Fruit fly (Drosophila melanogaster) whole organism, embryonic: ENCODE data around the gene Ykt6.

ENCODE experiments used
- Ada2b ChIP-seq: fragments of 200-800 bp; sonication (Bioruptor generic); IDR thresholded peaks from 2 replicates; pipeline ENCODE4 v1.3.6; 2022; ENCODE audit warnings: missing biosample characterization, missing genetic modification characterization
- BEAF-32 ChIP-seq: fragments of 200-800 bp; sonication (Bioruptor generic); optimal IDR thresholded peaks from 3 replicates; lab custom pipeline; 2017; ENCODE audit warnings: missing biosample characterization, missing genetic modification characterization, mild to moderate bottlenecking, moderate library complexity, missing genetic modification reagents
- Bdp1 ChIP-seq: fragments of 200-800 bp; sonication (Bioruptor generic); optimal IDR thresholded peaks from 3 replicates; lab custom pipeline; 2016; ENCODE audit warnings: missing biosample characterization, missing genetic modification characterization
- CG10366 ChIP-seq: fragments of 200-800 bp; sonication (Bioruptor generic); IDR thresholded peaks from 2 replicates; pipeline ENCODE4 v1.3.6; 2022; ENCODE audit warnings: missing biosample characterization, missing genetic modification characterization
- CG10431 ChIP-seq: fragments of 200-800 bp; sonication (Bioruptor generic); optimal IDR thresholded peaks from 3 replicates; lab custom pipeline; 2018; ENCODE audit warnings: missing biosample characterization, mild to moderate bottlenecking, missing genetic modification characterization
- CG12071 ChIP-seq: fragments of 200-800 bp; sonication (Bioruptor generic); optimal IDR thresholded peaks from 3 replicates; lab custom pipeline; 2018; ENCODE audit warnings: missing biosample characterization, mild to moderate bottlenecking, missing genetic modification characterization
- CG13123 ChIP-seq: fragments of 200-800 bp; sonication (Bioruptor generic); optimal IDR thresholded peaks from 2 replicates; lab custom pipeline; 2016; ENCODE audit warnings: missing biosample characterization, missing genetic modification characterization
- CG13296 ChIP-seq: fragments of 200-800 bp; sonication (Bioruptor generic); optimal IDR thresholded peaks from 3 replicates; lab custom pipeline; 2018; ENCODE audit warnings: missing biosample characterization, mild to moderate bottlenecking, missing genetic modification characterization
- CG13775 ChIP-seq: fragments of 200-800 bp; sonication (Bioruptor generic); optimal IDR thresholded peaks from 3 replicates; lab custom pipeline; 2017; ENCODE audit warnings: missing biosample characterization, mild to moderate bottlenecking, missing genetic modification characterization
- CG14667 ChIP-seq: fragments of 200-800 bp; sonication (Bioruptor generic); IDR thresholded peaks from 2 replicates; pipeline ENCODE4 v1.3.6; 2022; ENCODE audit warnings: missing biosample characterization, missing genetic modification characterization
- CG14860 ChIP-seq: fragments of 200-800 bp; sonication (Bioruptor generic); IDR thresholded peaks from 3 replicates; pipeline ENCODE4 v1.3.6; 2022; ENCODE audit warnings: missing biosample characterization, missing genetic modification characterization; ENCODE audit not compliant: partially characterized antibody
- CG14965 ChIP-seq: fragments of 200-800 bp; sonication (Bioruptor generic); optimal IDR thresholded peaks from 2 replicates; lab custom pipeline; 2016; ENCODE audit warnings: missing biosample characterization, missing genetic modification characterization, borderline replicate concordance
- CG15269 ChIP-seq: fragments of 200-800 bp; sonication (Bioruptor generic); optimal IDR thresholded peaks from 2 replicates; lab custom pipeline; 2018; ENCODE audit warnings: missing biosample characterization, mild to moderate bottlenecking, missing genetic modification characterization, moderate library complexity
- CG15514 ChIP-seq: fragments of 200-800 bp; sonication (Bioruptor generic); optimal IDR thresholded peaks from 3 replicates; lab custom pipeline; 2017; ENCODE audit warnings: missing biosample characterization, missing genetic modification characterization, mild to moderate bottlenecking, moderate library complexity, missing genetic modification reagents
- CG15601 ChIP-seq: fragments of 200-800 bp; sonication (Bioruptor generic); optimal IDR thresholded peaks from 3 replicates; lab custom pipeline; 2019; ENCODE audit warnings: missing biosample characterization, mild to moderate bottlenecking, missing genetic modification characterization, moderate library complexity
- CG18011 ChIP-seq: fragments of 200-800 bp; sonication (Bioruptor generic); optimal IDR thresholded peaks from 2 replicates; lab custom pipeline; 2017; ENCODE audit warnings: missing biosample characterization, missing genetic modification characterization, mild to moderate bottlenecking, moderate library complexity, missing genotype
- CG18599 ChIP-seq: fragments of 200-800 bp; sonication (Bioruptor generic); optimal IDR thresholded peaks from 3 replicates; lab custom pipeline; 2017; ENCODE audit warnings: missing biosample characterization, missing genetic modification characterization, mild to moderate bottlenecking, moderate library complexity, missing genetic modification reagents
- CG2712 ChIP-seq: fragments of 200-800 bp; optimal IDR thresholded peaks from 3 replicates; lab custom pipeline; 2019; ENCODE audit warnings: missing biosample characterization, mild to moderate bottlenecking, missing genetic modification characterization, moderate library complexity
- CG30403 ChIP-seq: fragments of 200-800 bp; sonication (Bioruptor generic); optimal IDR thresholded peaks from 3 replicates; lab custom pipeline; 2016; ENCODE audit warnings: missing biosample characterization, missing genetic modification characterization
- CG33557 ChIP-seq: fragments of 200-800 bp; sonication (Bioruptor generic); optimal IDR thresholded peaks from 2 replicates; lab custom pipeline; 2019; ENCODE audit warnings: missing biosample characterization, mild to moderate bottlenecking, missing genetic modification characterization, moderate library complexity
- CG4282 ChIP-seq: fragments of 200-800 bp; sonication (Bioruptor generic); optimal IDR thresholded peaks from 2 replicates; lab custom pipeline; 2016; ENCODE audit warnings: missing biosample characterization, missing genetic modification characterization
- CG5953 ChIP-seq: fragments of 200-800 bp; sonication (Bioruptor generic); IDR thresholded peaks from 2 replicates; pipeline ENCODE4 v1.3.6; 2022; ENCODE audit warnings: missing biosample characterization, missing genetic modification characterization
- Chrac-16 ChIP-seq: fragments of 200-800 bp; sonication (Bioruptor generic); optimal IDR thresholded peaks from 3 replicates; lab custom pipeline; 2016; ENCODE audit warnings: missing biosample characterization, missing genetic modification characterization
- D19B ChIP-seq: fragments of 200-800 bp; sonication (Bioruptor generic); optimal IDR thresholded peaks from 2 replicates; lab custom pipeline; 2017; ENCODE audit warnings: missing biosample characterization, mild to moderate bottlenecking, missing genetic modification characterization
- Doc3 ChIP-seq: fragments of 200-800 bp; sonication (Bioruptor generic); IDR thresholded peaks from 3 replicates; pipeline ENCODE4 v1.3.6; 2022; ENCODE audit warnings: missing biosample characterization, missing genetic modification characterization; ENCODE audit not compliant: partially characterized antibody
- HLH4C ChIP-seq: fragments of 200-800 bp; sonication (Bioruptor generic); IDR thresholded peaks from 3 replicates; pipeline ENCODE4 v1.3.6; 2022; ENCODE audit warnings: missing biosample characterization, missing genetic modification characterization; ENCODE audit not compliant: partially characterized antibody
- Hmx ChIP-seq: fragments of 200-800 bp; sonication (Bioruptor generic); optimal IDR thresholded peaks from 2 replicates; lab custom pipeline; 2016; ENCODE audit warnings: missing biosample characterization, missing genetic modification characterization
- Hr39 ChIP-seq: fragments of >200 bp; optimal IDR thresholded peaks from 2 replicates; lab custom pipeline; 2017
- Hr51 ChIP-seq, 2 experiments: fragments of 200-800 bp; sonication (Bioruptor generic); optimal IDR thresholded peaks; 2 replicates in 1 of 2; 3 replicates in 1 of 2; lab custom pipeline; 2016 to 2018; ENCODE audit warnings: missing biosample characterization in 2 of 2, missing genetic modification characterization in 2 of 2, mild to moderate bottlenecking in 1 of 2, moderate library complexity in 1 of 2
- NC2β ChIP-seq: fragments of 200-800 bp; sonication (Bioruptor generic); optimal IDR thresholded peaks from 2 replicates; lab custom pipeline; 2016; ENCODE audit warnings: missing biosample characterization, missing genetic modification characterization
- Taf1 ChIP-seq: fragments of 200-800 bp; sonication (Bioruptor generic); IDR thresholded peaks from 2 replicates; pipeline ENCODE4 v1.3.6; 2022; ENCODE audit warnings: missing biosample characterization, missing genetic modification characterization
- abd-A ChIP-seq: fragments of 200-800 bp; sonication (Bioruptor generic); optimal IDR thresholded peaks from 3 replicates; lab custom pipeline; 2019; ENCODE audit warnings: missing biosample characterization, mild to moderate bottlenecking, missing genetic modification characterization, moderate library complexity
- ato ChIP-seq: fragments of 200-800 bp; sonication (Bioruptor generic); IDR thresholded peaks from 2 replicates; pipeline ENCODE4 v1.3.6; 2022; ENCODE audit warnings: missing biosample characterization, missing genetic modification characterization; ENCODE audit not compliant: partially characterized antibody
- bigmax ChIP-seq: fragments of 200-800 bp; sonication (Bioruptor generic); optimal IDR thresholded peaks from 2 replicates; lab custom pipeline; 2018; ENCODE audit warnings: missing biosample characterization, mild to moderate bottlenecking, missing genetic modification characterization
- bowl ChIP-seq: fragments of 200-800 bp; sonication (Bioruptor generic); IDR thresholded peaks from 2 replicates; pipeline ENCODE4 v1.3.6; 2022; ENCODE audit warnings: missing biosample characterization, missing genetic modification characterization
- btn ChIP-seq: fragments of 200-800 bp; sonication (Bioruptor generic); optimal IDR thresholded peaks from 2 replicates; lab custom pipeline; 2016; ENCODE audit warnings: missing biosample characterization, missing genetic modification characterization
- cg ChIP-seq: fragments of 200-800 bp; sonication (Bioruptor generic); optimal IDR thresholded peaks from 3 replicates; lab custom pipeline; 2019; ENCODE audit warnings: missing biosample characterization, mild to moderate bottlenecking, missing genetic modification characterization, moderate library complexity
- chm ChIP-seq: fragments of 200-800 bp; sonication (Bioruptor generic); IDR thresholded peaks from 2 replicates; pipeline ENCODE4 v1.3.6; 2022; ENCODE audit warnings: missing biosample characterization, missing genetic modification characterization
- crp ChIP-seq, 2 experiments: fragments of 200-800 bp; sonication (Bioruptor generic); optimal IDR thresholded peaks; 2 replicates in 1 of 2; 3 replicates in 1 of 2; lab custom pipeline; 2017; ENCODE audit warnings: missing biosample characterization in 2 of 2, missing genetic modification characterization in 2 of 2, mild to moderate bottlenecking in 1 of 2, moderate library complexity in 1 of 2
- gfzf ChIP-seq: fragments of 200-800 bp; sonication (Bioruptor generic); optimal IDR thresholded peaks from 2 replicates; lab custom pipeline; 2016; ENCODE audit warnings: missing biosample characterization, mild to moderate bottlenecking, missing genetic modification characterization, moderate library complexity
- hbn ChIP-seq: fragments of 200-800 bp; sonication (Bioruptor generic); IDR thresholded peaks from 2 replicates; pipeline ENCODE4 v1.3.6; 2022; ENCODE audit warnings: missing biosample characterization, missing genetic modification characterization; ENCODE audit not compliant: partially characterized antibody
- org-1 ChIP-seq: fragments of 200-800 bp; sonication (Bioruptor generic); optimal IDR thresholded peaks from 2 replicates; lab custom pipeline; 2017; ENCODE audit warnings: missing biosample characterization, missing genetic modification characterization
- pho ChIP-seq: fragments of 200-800 bp; sonication (Bioruptor generic); optimal IDR thresholded peaks from 2 replicates; lab custom pipeline; 2016; ENCODE audit warnings: missing biosample characterization, missing genetic modification characterization
- ro ChIP-seq: fragments of 200-800 bp; sonication (Bioruptor generic); IDR thresholded peaks from 2 replicates; pipeline ENCODE4 v1.3.6; 2022; ENCODE audit warnings: missing biosample characterization, missing genetic modification characterization
- sima ChIP-seq: fragments of 200-800 bp; sonication (Bioruptor generic); optimal IDR thresholded peaks from 2 replicates; lab custom pipeline; 2016; ENCODE audit warnings: missing biosample characterization, missing genetic modification characterization
- sna ChIP-seq: fragments of 200-800 bp; sonication (Bioruptor generic); IDR thresholded peaks from 2 replicates; pipeline ENCODE4 v1.3.6; 2022; ENCODE audit warnings: missing biosample characterization, missing genetic modification characterization; ENCODE audit not compliant: partially characterized antibody
- sqz ChIP-seq: fragments of 200-800 bp; sonication (Bioruptor generic); optimal IDR thresholded peaks from 3 replicates; lab custom pipeline; 2018; ENCODE audit warnings: missing biosample characterization, mild to moderate bottlenecking, missing genetic modification characterization
- sug ChIP-seq: fragments of 200-800 bp; optimal IDR thresholded peaks from 2 replicates; lab custom pipeline; 2019; ENCODE audit warnings: missing biosample characterization, mild to moderate bottlenecking, missing genetic modification characterization, moderate library complexity
- tup ChIP-seq: fragments of 200-800 bp; sonication (Bioruptor generic); optimal IDR thresholded peaks from 2 replicates; lab custom pipeline; 2016; ENCODE audit warnings: missing biosample characterization, mild to moderate bottlenecking, missing genetic modification characterization, moderate library complexity
- unpg ChIP-seq: fragments of 200-800 bp; sonication (Bioruptor generic); optimal IDR thresholded peaks from 3 replicates; lab custom pipeline; 2018; ENCODE audit warnings: missing biosample characterization, mild to moderate bottlenecking, missing genetic modification characterization, moderate library complexity

The Ykt6 gene

DNA sequence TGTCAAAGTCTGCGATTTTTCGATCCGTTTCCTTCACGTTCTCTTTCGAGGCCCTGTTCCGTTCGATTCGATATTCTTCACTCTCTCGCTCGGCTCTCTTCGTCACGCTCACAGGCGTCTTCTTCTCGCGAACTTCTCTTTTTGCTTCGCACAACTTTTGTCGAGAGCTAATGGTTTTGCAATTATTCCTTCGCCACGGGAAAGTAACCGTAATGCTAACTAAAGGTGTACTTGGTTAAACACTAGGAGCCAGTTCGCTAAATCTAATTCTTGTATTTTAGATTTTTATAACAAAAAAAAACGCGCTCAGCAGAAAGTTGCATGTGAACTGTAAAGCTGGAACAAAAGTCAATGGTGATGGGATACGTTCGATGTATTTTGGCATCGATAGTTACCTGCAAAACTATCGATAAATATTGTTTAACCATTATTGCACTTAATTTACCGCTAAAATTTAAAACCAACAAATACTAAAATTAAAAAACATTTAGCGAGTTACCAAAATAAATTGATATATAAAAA is 10.9 kb downstream of the Ykt6 start, which contains the start of gene mahe (continued):
- TF ChIP-seq D19B (GFP tag; lab: Kevin White, UChicago), result no peak
- no peak for TF ChIP-seq CG14667 (GFP tag; lab: Robert Waterston, UW)
- no peak for TF ChIP-seq CG12071 (GFP tag; lab: Kevin White, UChicago)
- no peak for TF ChIP-seq tup (GFP tag; lab: Kevin White, UChicago)
- TF ChIP-seq CG13296 (GFP tag; lab: Kevin White, UChicago), result peak; percentile 42
- TF ChIP-seq CG15601 (tag; lab: Kevin White, UChicago), result no peak
- TF ChIP-seq Taf1, result no peak
- no peak for TF ChIP-seq CG13775 (GFP tag; lab: Kevin White, UChicago)
- no peak for TF ChIP-seq Hmx (GFP tag; lab: Kevin White, UChicago)
- no peak for TF ChIP-seq CG4282
- no peak for TF ChIP-seq Hr39 (lab: Kevin White, UChicago)
- peak; percentile 84 for TF ChIP-seq BEAF-32
- TF ChIP-seq CG14860 (GFP tag; lab: Robert Waterston, UW), result peak; percentile 72
- peak; percentile 75 for TF ChIP-seq hbn (GFP tag; lab: Robert Waterston, UW)
- no peak for TF ChIP-seq CG5953 (GFP tag; lab: Robert Waterston, UW)
- TF ChIP-seq btn, result no peak
- no peak for TF ChIP-seq sima (GFP tag; lab: Kevin White, UChicago)
- TF ChIP-seq Chrac-16 (GFP tag; lab: Kevin White, UChicago), result no peak
- TF ChIP-seq CG14965 (GFP tag; lab: Kevin White, UChicago), result no peak
- no peak for TF ChIP-seq abd-A (tag; lab: Kevin White, UChicago)
- no peak for TF ChIP-seq CG15269
- TF ChIP-seq bigmax (GFP tag; lab: Kevin White, UChicago), result no peak
- TF ChIP-seq CG13123, result no peak
- no peak for TF ChIP-seq chm (GFP tag; lab: Robert Waterston, UW)
- TF ChIP-seq org-1, result no peak
- peak; percentile 21 for TF ChIP-seq gfzf (GFP tag; lab: Kevin White, UChicago)
- no peak for TF ChIP-seq CG10431 (GFP tag; lab: Kevin White, UChicago)
- peak; percentile 65 for TF ChIP-seq ato (GFP tag; lab: Robert Waterston, UW)
- TF ChIP-seq unpg, result no peak
- no peak for TF ChIP-seq crp (GFP tag; optimal IDR thresholded peaks at IDR 0.05; lab: Kevin White, UChicago)
- peak; percentile 33 for TF ChIP-seq CG15514 (GFP tag; lab: Kevin White, UChicago)
- TF ChIP-seq ro (GFP tag; lab: Robert Waterston, UW), result no peak
- TF ChIP-seq Bdp1 (GFP tag; lab: Kevin White, UChicago), result no peak
- TF ChIP-seq CG30403 (GFP tag; lab: Kevin White, UChicago), result no peak
- no peak for TF ChIP-seq NC2β
- no peak for TF ChIP-seq CG18011 (GFP tag; lab: Kevin White, UChicago)
- TF ChIP-seq CG33557, result no peak
- TF ChIP-seq pho, result no peak
- peak; percentile 48 for TF ChIP-seq sqz (GFP tag; lab: Kevin White, UChicago)
- TF ChIP-seq Doc3 (GFP tag; lab: Robert Waterston, UW), result peak; percentile 71
- no peak for TF ChIP-seq CG18599 (GFP tag; lab: Kevin White, UChicago)
- TF ChIP-seq bowl (GFP tag; lab: Robert Waterston, UW), result no peak
- no peak for TF ChIP-seq sug
- TF ChIP-seq Ada2b (GFP tag; lab: Robert Waterston, UW), result no peak
- no peak for TF ChIP-seq CG10366 (GFP tag; lab: Robert Waterston, UW)
- TF ChIP-seq cg (GFP tag; lab: Kevin White, UChicago), result no peak
- TF ChIP-seq sna (GFP tag; lab: Robert Waterston, UW), result peak; percentile 69
- no peak for TF ChIP-seq Hr51 (GFP tag; optimal IDR thresholded peaks at IDR 0.05; lab: Kevin White, UChicago)
- TF ChIP-seq CG2712, result no peak
- TF ChIP-seq HLH4C (GFP tag; lab: Robert Waterston, UW), result peak; percentile 76
